Worm (Caenorhabditis elegans) whole organism, L3 larva: ENCODE results near the gene col-128.

ENCODE experiments used
- R02D3.7 ChIP-seq: fragments of 150-350 bp; optimal IDR thresholded peaks from 2 replicates; lab custom pipeline; 2014; ENCODE audit warnings: missing biosample characterization, missing genetic modification characterization
- ZK546.5 ChIP-seq: sonication (generic microtip); optimal IDR thresholded peaks from 2 replicates; lab custom pipeline; 2017; ENCODE audit warnings: missing biosample characterization, missing genetic modification characterization
- aly-2 ChIP-seq: fragments of 150-350 bp; optimal IDR thresholded peaks from 2 replicates; lab custom pipeline; 2014; ENCODE audit warnings: missing biosample characterization, missing genetic modification characterization
- ama-1 ChIP-seq: fragments of 150-350 bp; optimal IDR thresholded peaks from 2 replicates; lab custom pipeline; 2018
- ceh-16 ChIP-seq: sonication (generic microtip); optimal IDR thresholded peaks from 2 replicates; lab custom pipeline; 2017; ENCODE audit warnings: missing biosample characterization, missing genetic modification characterization
- ceh-28 ChIP-seq: fragments of 150-350 bp; optimal IDR thresholded peaks from 2 replicates; lab custom pipeline; 2014; ENCODE audit warnings: missing biosample characterization, missing genetic modification reagents, missing genetic modification characterization
- ceh-82 ChIP-seq: fragments of 150-350 bp; optimal IDR thresholded peaks from 2 replicates; lab custom pipeline; 2014; ENCODE audit warnings: missing biosample characterization, missing genetic modification characterization
- ceh-9 ChIP-seq: sonication (generic microtip); optimal IDR thresholded peaks from 2 replicates; lab custom pipeline; 2018; ENCODE audit warnings: missing biosample characterization, missing genetic modification characterization
- daf-12 ChIP-seq: fragments of 150-350 bp; optimal IDR thresholded peaks from 2 replicates; lab custom pipeline; 2014; ENCODE audit warnings: missing biosample characterization, missing genetic modification reagents, missing genetic modification characterization
- egl-27 ChIP-seq: sonication (generic microtip); optimal IDR thresholded peaks from 4 replicates; lab custom pipeline; 2017; ENCODE audit warnings: missing biosample characterization, missing genetic modification reagents, missing genetic modification characterization
- egl-5 ChIP-seq: fragments of 150-350 bp; optimal IDR thresholded peaks from 2 replicates; lab custom pipeline; 2017; ENCODE audit warnings: missing biosample characterization, missing genetic modification reagents, missing genetic modification characterization, inconsistent platforms
- elt-1 ChIP-seq: fragments of 150-350 bp; optimal IDR thresholded peaks from 2 replicates; lab custom pipeline; 2014; ENCODE audit warnings: missing biosample characterization, missing genetic modification characterization
- elt-2 ChIP-seq: sonication (generic microtip); optimal IDR thresholded peaks from 2 replicates; lab custom pipeline; 2016; ENCODE audit warnings: missing genetic modification reagents, mild to moderate bottlenecking, missing genetic modification characterization, missing compliant biosample characterization
- elt-3 ChIP-seq, 3 experiments: fragments of 150-350 bp in 1 of 3; sonication (generic microtip) in 2 of 3; optimal IDR thresholded peaks; 2 replicates in 2 of 3; 4 replicates in 1 of 3; lab custom pipeline; 2014 to 2017; ENCODE audit warnings: missing biosample characterization in 3 of 3, missing genetic modification characterization in 3 of 3
- eor-1 ChIP-seq, 2 experiments: fragments of 150-350 bp; optimal IDR thresholded peaks; 2 replicates each; lab custom pipeline; 2014 to 2018; ENCODE audit warnings: missing biosample characterization in 2 of 2, missing genetic modification characterization in 2 of 2
- fkh-10 ChIP-seq: sonication (generic microtip); optimal IDR thresholded peaks from 2 replicates; lab custom pipeline; 2017; ENCODE audit warnings: missing biosample characterization, missing genetic modification reagents, missing genetic modification characterization
- fkh-2 ChIP-seq: fragments of 150-350 bp; optimal IDR thresholded peaks from 2 replicates; lab custom pipeline; 2014; ENCODE audit warnings: missing biosample characterization, missing genetic modification reagents, missing genetic modification characterization
- fos-1 ChIP-seq: fragments of 150-350 bp; optimal IDR thresholded peaks from 2 replicates; lab custom pipeline; 2014; ENCODE audit warnings: missing biosample characterization, missing genetic modification characterization
- hmg-11 ChIP-seq: sonication (generic microtip); optimal IDR thresholded peaks from 2 replicates; lab custom pipeline; 2016; ENCODE audit warnings: missing genetic modification characterization, missing compliant biosample characterization
- jun-1 ChIP-seq: fragments of 150-350 bp; optimal IDR thresholded peaks from 2 replicates; lab custom pipeline; 2014; ENCODE audit warnings: missing biosample characterization, missing genetic modification reagents, missing genetic modification characterization
- lin-15B ChIP-seq: fragments of 150-350 bp; optimal IDR thresholded peaks from 2 replicates; lab custom pipeline; 2014; ENCODE audit warnings: missing biosample characterization, missing genetic modification characterization
- lin-39 ChIP-seq: fragments of 150-350 bp; optimal IDR thresholded peaks from 2 replicates; lab custom pipeline; 2018; ENCODE audit warnings: missing biosample characterization, missing genetic modification reagents, missing genetic modification characterization
- lsy-12 ChIP-seq: sonication (generic microtip); optimal IDR thresholded peaks from 2 replicates; lab custom pipeline; 2016; ENCODE audit warnings: mild to moderate bottlenecking, missing genetic modification characterization, missing compliant biosample characterization
- mdl-1 ChIP-seq: fragments of 150-350 bp; optimal IDR thresholded peaks from 2 replicates; lab custom pipeline; 2014; ENCODE audit warnings: missing biosample characterization, missing genetic modification characterization
- mml-1 ChIP-seq: fragments of 150-350 bp; sonication (generic microtip); optimal IDR thresholded peaks from 3 replicates; lab custom pipeline; 2014; ENCODE audit warnings: missing biosample characterization, missing genetic modification characterization
- nfya-1 ChIP-seq: sonication (generic microtip); optimal IDR thresholded peaks from 2 replicates; lab custom pipeline; 2017; ENCODE audit warnings: missing genetic modification characterization, mild to moderate bottlenecking, missing compliant biosample characterization, antibody characterized with exemption, moderate library complexity; ENCODE audit not compliant: insufficient read depth
- nhr-11 ChIP-seq: fragments of 150-350 bp; optimal IDR thresholded peaks from 2 replicates; lab custom pipeline; 2014; ENCODE audit warnings: missing biosample characterization, missing genetic modification characterization
- nhr-12 ChIP-seq: fragments of 150-350 bp; optimal IDR thresholded peaks from 2 replicates; lab custom pipeline; 2014; ENCODE audit warnings: missing biosample characterization, missing genetic modification characterization
- nhr-23 ChIP-seq: fragments of 150-350 bp; optimal IDR thresholded peaks from 2 replicates; lab custom pipeline; 2014; ENCODE audit warnings: missing biosample characterization, missing genetic modification reagents, missing genetic modification characterization
- nhr-237 ChIP-seq: fragments of 150-350 bp; optimal IDR thresholded peaks from 2 replicates; lab custom pipeline; 2014; ENCODE audit warnings: missing biosample characterization, missing genetic modification characterization
- nhr-25 ChIP-seq: sonication (generic microtip); optimal IDR thresholded peaks from 2 replicates; lab custom pipeline; 2017; ENCODE audit warnings: missing biosample characterization, missing genetic modification characterization
- nhr-28 ChIP-seq: fragments of 150-350 bp; optimal IDR thresholded peaks from 2 replicates; lab custom pipeline; 2014; ENCODE audit warnings: missing biosample characterization, missing genetic modification characterization
- nhr-43 ChIP-seq: sonication (generic microtip); optimal IDR thresholded peaks from 2 replicates; lab custom pipeline; 2016; ENCODE audit warnings: mild to moderate bottlenecking, missing genetic modification characterization, missing compliant biosample characterization; ENCODE audit not compliant: poor library complexity, severe bottlenecking
- nhr-67 ChIP-seq: fragments of 150-350 bp; optimal IDR thresholded peaks from 2 replicates; lab custom pipeline; 2014; ENCODE audit warnings: missing biosample characterization, missing genetic modification characterization
- nhr-76 ChIP-seq: fragments of 150-350 bp; sonication (generic microtip); optimal IDR thresholded peaks from 5 replicates; lab custom pipeline; 2014; ENCODE audit warnings: missing biosample characterization, missing genetic modification characterization
- nhr-77 ChIP-seq: fragments of 150-350 bp; optimal IDR thresholded peaks from 2 replicates; lab custom pipeline; 2014; ENCODE audit warnings: missing biosample characterization, missing genetic modification characterization
- pha-4 ChIP-seq: fragments of 150-350 bp; optimal IDR thresholded peaks from 2 replicates; lab custom pipeline; 2014; ENCODE audit warnings: missing biosample characterization, missing genetic modification reagents, missing genetic modification characterization
- pqm-1 ChIP-seq: fragments of 150-350 bp; optimal IDR thresholded peaks from 2 replicates; lab custom pipeline; 2017; ENCODE audit warnings: missing biosample characterization, missing genetic modification characterization, inconsistent platforms
- sea-2 ChIP-seq: fragments of 150-350 bp; sonication (generic microtip); optimal IDR thresholded peaks from 4 replicates; lab custom pipeline; 2014; ENCODE audit warnings: missing biosample characterization, missing genetic modification reagents, missing genetic modification characterization
- skn-1 ChIP-seq: fragments of 150-350 bp; optimal IDR thresholded peaks from 2 replicates; lab custom pipeline; 2014; ENCODE audit warnings: missing biosample characterization, missing genetic modification characterization
- snpc-4 ChIP-seq: fragments of 150-350 bp; optimal IDR thresholded peaks from 2 replicates; lab custom pipeline; 2014; ENCODE audit warnings: missing biosample characterization, missing genetic modification characterization
- tbx-2 ChIP-seq: sonication (generic microtip); optimal IDR thresholded peaks from 2 replicates; lab custom pipeline; 2016; ENCODE audit warnings: mild to moderate bottlenecking, missing genetic modification characterization, missing compliant biosample characterization
- unc-39 ChIP-seq: sonication (generic microtip); optimal IDR thresholded peaks from 4 replicates; lab custom pipeline; 2017; ENCODE audit warnings: missing biosample characterization, missing genetic modification characterization
- unc-62 ChIP-seq: fragments of 150-350 bp; sonication (generic microtip); optimal IDR thresholded peaks from 4 replicates; lab custom pipeline; 2014; ENCODE audit warnings: missing biosample characterization, missing genetic modification reagents, missing genetic modification characterization
- zag-1 ChIP-seq: fragments of 150-350 bp; optimal IDR thresholded peaks from 2 replicates; lab custom pipeline; 2014; ENCODE audit warnings: missing biosample characterization, missing genetic modification characterization
- ztf-11 ChIP-seq: fragments of 150-350 bp; optimal IDR thresholded peaks from 2 replicates; lab custom pipeline; 2014; ENCODE audit warnings: missing biosample characterization, missing genetic modification characterization
- ztf-4 ChIP-seq: fragments of 150-350 bp; optimal IDR thresholded peaks from 2 replicates; lab custom pipeline; 2014; ENCODE audit warnings: missing biosample characterization, missing genetic modification characterization

col-128 gene

DNA sequence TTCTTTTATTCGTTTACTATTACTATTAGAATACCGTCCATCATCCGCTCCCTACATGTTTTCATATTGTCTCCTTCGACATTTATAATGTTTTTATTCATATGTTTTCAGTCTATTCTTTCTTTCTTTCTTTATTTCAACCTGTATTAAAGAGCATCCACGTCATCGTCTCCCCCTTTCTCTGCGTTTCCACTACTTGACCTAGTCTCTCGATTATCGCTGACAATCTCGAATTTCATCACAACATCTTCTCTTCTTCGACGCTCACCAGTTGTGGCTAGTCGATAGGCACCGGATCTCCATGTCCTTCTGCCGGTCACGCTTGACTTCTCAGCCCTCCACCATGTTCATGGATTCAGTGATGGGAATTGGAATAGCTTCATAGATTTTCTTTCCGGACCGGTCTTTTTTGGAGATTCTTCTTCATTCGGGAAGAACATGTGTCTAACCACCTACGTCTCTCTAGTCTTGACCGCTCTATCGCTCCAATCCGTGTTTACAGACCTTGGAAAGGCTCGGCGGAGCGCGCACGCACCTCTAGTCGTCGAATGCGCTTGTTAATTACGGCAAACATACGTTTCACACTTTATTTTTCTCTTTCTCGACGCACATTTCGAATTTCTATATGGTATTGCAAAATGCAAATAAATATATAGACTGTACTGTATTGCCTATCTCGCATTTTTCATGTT is 16.6 kb upstream of the col-128 start:
- no peak for TF ChIP-seq ZK546.5 (tag; lab: Kevin White, UChicago)
- peak; percentile 56 for TF ChIP-seq pha-4 (tag; lab: Kevin White, UChicago)

ce11 chrIV:11566146-11566545 is 14.4 kb upstream of the col-128 start, which contains the start of gene sec-24.1:
sec-24.1 (minus strand) TSS chrIV:11566194.
- no peak for TF ChIP-seq nhr-28 (tag; lab: Kevin White, UChicago)
- TF ChIP-seq sea-2 = no peak
- TF ChIP-seq ama-1 = no peak
- TF ChIP-seq eor-1 (tag; optimal IDR thresholded peaks at IDR 0.05; lab: Kevin White, UChicago) = no peak
- TF ChIP-seq fkh-2 (tag; lab: Kevin White, UChicago) = no peak
- peak; percentile 89 for TF ChIP-seq lsy-12 (tag; lab: Kevin White, UChicago)
- peak; percentile 65 for TF ChIP-seq pqm-1
- TF ChIP-seq snpc-4 = peak; percentile 67
- no peak for TF ChIP-seq mml-1
- peak; percentile 94 for TF ChIP-seq pha-4 (tag; lab: Kevin White, UChicago)
- TF ChIP-seq nhr-67 (tag; lab: Kevin White, UChicago) = no peak
- peak; percentile 68 for TF ChIP-seq jun-1 (tag; lab: Kevin White, UChicago)
- TF ChIP-seq R02D3.7 = peak; percentile 87
- no peak for TF ChIP-seq ceh-16 (tag; lab: Kevin White, UChicago)
- peak; percentile 47 for TF ChIP-seq fkh-10 (GFP tag; lab: Kevin White, UChicago)
- TF ChIP-seq nhr-77 (tag; lab: Kevin White, UChicago) = peak; percentile 72
- no peak for TF ChIP-seq egl-27 (tag; lab: Kevin White, UChicago)
- TF ChIP-seq zag-1 (tag; lab: Kevin White, UChicago) = peak; percentile 15
- TF ChIP-seq ztf-11 (tag; lab: Kevin White, UChicago) = no peak
- peak; percentile 88 for TF ChIP-seq lin-39
- peak; percentile 40 for TF ChIP-seq elt-1 (tag; lab: Kevin White, UChicago)
- TF ChIP-seq ceh-28 (tag; lab: Kevin White, UChicago) = peak; percentile 78
- no peak for TF ChIP-seq nhr-237
- peak; percentile 61 for TF ChIP-seq tbx-2
- TF ChIP-seq nhr-25 (tag; lab: Kevin White, UChicago) = peak; percentile 84
- no peak for TF ChIP-seq ZK546.5 (tag; lab: Kevin White, UChicago)
- TF ChIP-seq nhr-23 (tag; lab: Kevin White, UChicago) = peak; percentile 93
- peak; percentile 89 for TF ChIP-seq hmg-11
- no peak for TF ChIP-seq nhr-76 (tag; lab: Kevin White, UChicago)
- no peak for TF ChIP-seq ztf-4 (tag; lab: Kevin White, UChicago)
- TF ChIP-seq lin-15B (tag; lab: Kevin White, UChicago) = peak; percentile 78
- peak in 1 of 3 experiments; percentile 67 for TF ChIP-seq elt-3 (tag; optimal IDR thresholded peaks at IDR 0.05; lab: Kevin White, UChicago)
- TF ChIP-seq skn-1 (tag; lab: Kevin White, UChicago) = peak; percentile 86
- TF ChIP-seq nhr-12 (tag; lab: Kevin White, UChicago) = no peak
- TF ChIP-seq unc-39 (tag; lab: Kevin White, UChicago) = no peak
- peak; percentile 31 for TF ChIP-seq fos-1 (tag; lab: Kevin White, UChicago)
- TF ChIP-seq ceh-9 (tag; lab: Kevin White, UChicago) = no peak
- TF ChIP-seq elt-2 (tag; lab: Kevin White, UChicago) = peak; percentile 54
- TF ChIP-seq ceh-82 (tag; lab: Kevin White, UChicago) = peak; percentile 90
- peak; percentile 93 for TF ChIP-seq nhr-43 (tag; lab: Kevin White, UChicago)
- TF ChIP-seq unc-62 = no peak
- peak; percentile 58 for TF ChIP-seq egl-5 (tag; lab: Kevin White, UChicago)
- no peak for TF ChIP-seq nhr-11 (tag; lab: Kevin White, UChicago)
- peak; percentile 97 for TF ChIP-seq nfya-1 (tag; lab: Kevin White, UChicago)
- TF ChIP-seq aly-2 (tag; lab: Kevin White, UChicago) = peak; percentile 63
- peak; percentile 36 for TF ChIP-seq mdl-1 (tag; lab: Kevin White, UChicago)
- TF ChIP-seq daf-12 (tag; lab: Kevin White, UChicago) = no peak
